Worm (Caenorhabditis elegans): ENCODE results near the gene hrg-3.

hrg-3 gene

DNA sequence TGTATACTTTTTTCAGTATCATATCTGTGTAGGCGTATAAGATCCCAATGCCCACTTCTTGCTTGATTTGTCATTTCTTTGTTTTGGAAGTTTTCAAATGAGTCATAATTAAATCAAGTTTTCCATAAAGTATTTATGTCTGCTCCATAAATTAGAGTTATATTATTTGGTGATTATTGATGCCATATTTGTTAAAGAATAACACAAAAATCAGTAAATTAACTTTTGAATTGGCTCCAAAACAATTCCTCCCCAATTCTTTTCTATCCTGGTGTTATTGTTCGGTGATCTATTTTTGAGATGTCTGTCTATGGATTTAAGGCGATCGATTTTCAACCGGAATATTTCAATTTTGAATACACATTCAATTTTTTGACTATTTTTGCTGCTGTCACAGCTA is 48.9 kb downstream of the hrg-3 start, which contains the start of gene sru-37:
Gene sru-37 (plus strand): TSS at position 301 of the 400 bp plus-strand sequence.
- TF ChIP-seq ztf-23 (GFP tag; IDR thresholded peaks at IDR 0.05) = no peak
- no peak for TF ChIP-seq T22C8.4 (GFP tag; IDR thresholded peaks at IDR 0.05)
- no peak for TF ChIP-seq cog-1 (tag; optimal IDR thresholded peaks at IDR 0.05)
- TF ChIP-seq ztf-29 (GFP tag; IDR thresholded peaks at IDR 0.05) = no peak
- no peak for TF ChIP-seq med-1 (GFP tag; optimal IDR thresholded peaks at IDR 0.05; ENCODE audit: insufficient read depth)
